Worm (Caenorhabditis elegans) whole organism, young adult: Measurements from ENCODE around the gene fog-2.

Experiments
- C06A6.2 ChIP-seq: fragments of 200-800 bp; sonication (Bioruptor generic); conservative IDR thresholded peaks from 2 replicates; pipeline ENCODE4 v1.3.6; 2022; ENCODE audit warnings: missing genetic modification characterization, missing compliant biosample characterization
- Y79H2A.3 ChIP-seq: fragments of 200-800 bp; sonication (Bioruptor generic); conservative IDR thresholded peaks from 2 replicates; pipeline ENCODE4 v1.3.6; 2022; ENCODE audit warnings: missing genetic modification reagents, missing genetic modification characterization, missing compliant biosample characterization
- ama-1 ChIP-seq, 3 experiments: fragments of 150-350 bp in 1 of 3; sonication (generic microtip) in 2 of 3; optimal IDR thresholded peaks; 2 replicates each; lab custom pipeline; 2014 to 2018; ENCODE audit warnings: missing biosample characterization in 2 of 3, missing genetic modification characterization in 2 of 3, missing genetic modification reagents in 2 of 3
- aptf-2 ChIP-seq: fragments of 200-800 bp; sonication (Bioruptor generic); conservative IDR thresholded peaks from 2 replicates; pipeline ENCODE4 v1.3.6; 2022; ENCODE audit warnings: missing genetic modification reagents, missing genetic modification characterization, missing compliant biosample characterization
- bed-1 ChIP-seq: fragments of 200-800 bp; sonication (Bioruptor generic); IDR thresholded peaks from 2 replicates; pipeline ENCODE4 v1.3.6; 2022; ENCODE audit warnings: missing genetic modification reagents, missing genetic modification characterization, missing compliant biosample characterization
- madf-6 ChIP-seq: fragments of 200-800 bp; sonication (Bioruptor generic); IDR thresholded peaks from 2 replicates; pipeline ENCODE4 v1.3.6; 2022; ENCODE audit warnings: missing genetic modification reagents, missing genetic modification characterization, missing compliant biosample characterization
- snpc-1.3 ChIP-seq: sonication (generic microtip); optimal IDR thresholded peaks from 2 replicates; lab custom pipeline; 2017; ENCODE audit warnings: missing genetic modification characterization, mild to moderate bottlenecking, missing compliant biosample characterization, antibody characterized with exemption, moderate library complexity, missing genotype, missing genetic modification reagents; ENCODE audit not compliant: insufficient read depth
- somi-1 ChIP-seq: fragments of 200-800 bp; sonication (Bioruptor generic); optimal IDR thresholded peaks from 2 replicates; lab custom pipeline; 2018; ENCODE audit warnings: mild to moderate bottlenecking, missing genetic modification characterization, missing compliant biosample characterization

- TF ChIP-seq ama-1 (optimal IDR thresholded peaks at IDR 0.05; lab: Kevin White, UChicago) (no peak), ama-1 (GFP tag; optimal IDR thresholded peaks at IDR 0.05; lab: Kevin White, UChicago) (no peak), bed-1 (GFP tag; lab: Robert Waterston, UW) (no peak), Y79H2A.3 (GFP tag; lab: Robert Waterston, UW) (no peak), C06A6.2 (no peak), madf-6 (no peak), snpc-1.3 (tag; lab: Kevin White, UChicago) (no peak), somi-1 (GFP tag; lab: Kevin White, UChicago) (no peak), aptf-2 (GFP tag; lab: Robert Waterston, UW) (no peak)
Observed at ce11 chrV:20192102-20192880, 6.8 kb upstream of the fog-2 start, which contains the start of the genes fbxa-115 and Y113G7B.27.
